Worm (Caenorhabditis elegans): Measurements from ENCODE around the gene F10E9.11.

Gene F10E9.11

ce11 chrIII:8299078-8299587 lies 19.9 kb downstream of the F10E9.11 start:
- TF ChIP-seq ceh-27 (GFP tag; optimal IDR thresholded peaks at IDR 0.05), result no peak
- no peak for TF ChIP-seq sptf-2 (GFP tag; optimal IDR thresholded peaks at IDR 0.05)
- TF ChIP-seq unc-130 (GFP tag; optimal IDR thresholded peaks at IDR 0.05), result no peak
- no peak for TF ChIP-seq xnd-1 (tag; optimal IDR thresholded peaks at IDR 0.05)
- TF ChIP-seq lsy-27 (tag; optimal IDR thresholded peaks at IDR 0.05; ENCODE audit: borderline replicate concordance, insufficient read depth), result no peak
- TF ChIP-seq Y67H2A.10 (GFP tag; conservative IDR thresholded peaks at IDR 0.05), result no peak
- no peak for TF ChIP-seq C06A6.2 (GFP tag; conservative IDR thresholded peaks at IDR 0.05)
- TF ChIP-seq sdz-38 (tag; optimal IDR thresholded peaks at IDR 0.05), result no peak
- TF ChIP-seq ceh-40 (GFP tag; IDR thresholded peaks at IDR 0.05), result no peak
- TF ChIP-seq F55B11.4 (tag; optimal IDR thresholded peaks at IDR 0.05; ENCODE audit: borderline replicate concordance, insufficient read depth), result no peak
- no peak for TF ChIP-seq ccch-3 (GFP tag; optimal IDR thresholded peaks at IDR 0.05)
- TF ChIP-seq bed-2 (GFP tag; IDR thresholded peaks at IDR 0.05), result no peak
- TF ChIP-seq cebp-2 (GFP tag; IDR thresholded peaks at IDR 0.05), result no peak
- no peak for TF ChIP-seq let-526 (GFP tag; IDR thresholded peaks at IDR 0.05)
- no peak for TF ChIP-seq Y56A3A.18 (GFP tag; IDR thresholded peaks at IDR 0.05)

ce11 chrIII:8298216-8298920 lies 20.7 kb downstream of the F10E9.11 start:
- TF ChIP-seq madf-3 (GFP tag; IDR thresholded peaks at IDR 0.05) (no peak), C17E4.6 (GFP tag; IDR thresholded peaks at IDR 0.05) (no peak), madf-8 (GFP tag; conservative IDR thresholded peaks at IDR 0.05) (no peak), atf-7 (tag; optimal IDR thresholded peaks at IDR 0.05) (no peak), F57C9.4 (tag; optimal IDR thresholded peaks at IDR 0.05) (no peak), lin-26 (GFP tag; IDR thresholded peaks at IDR 0.05) (no peak), Y56A3A.18 (GFP tag; IDR thresholded peaks at IDR 0.05) (no peak)

- TF ChIP-seq F52B5.7 (tag; optimal IDR thresholded peaks at IDR 0.05) (no peak), hlh-12 (tag; optimal IDR thresholded peaks at IDR 0.05) (no peak), lag-1 (GFP tag; IDR thresholded peaks at IDR 0.05) (no peak), nhr-80 (tag; optimal IDR thresholded peaks at IDR 0.05) (peak; percentile 68), unc-62 (GFP tag; optimal IDR thresholded peaks at IDR 0.05) (peak; percentile 42), lin-54 (GFP tag; optimal IDR thresholded peaks at IDR 0.05) (no peak), F10E7.11 (tag; optimal IDR thresholded peaks at IDR 0.05) (no peak)
Measured at ce11 chrIII:8293260-8293659, 25.8 kb downstream of the F10E9.11 start.

ce11 chrIII:8291268-8292032 lies 27.6 kb downstream of the F10E9.11 start:
- TF ChIP-seq dox-1 (GFP tag; IDR thresholded peaks at IDR 0.05), result 0 out of 2 replicates have a peak, but pooled peaks have one; percentile 22
- TF ChIP-seq nhr-80 (tag; optimal IDR thresholded peaks at IDR 0.05), result peak; percentile 60
- no peak for TF ChIP-seq hsf-1 (GFP tag; IDR thresholded peaks at IDR 0.05)

ce11 chrIII:8289181-8289580 lies 29.9 kb downstream of the F10E9.11 start:
- TF ChIP-seq lsy-27 (tag; optimal IDR thresholded peaks at IDR 0.05; ENCODE audit: borderline replicate concordance, insufficient read depth) (no peak), egl-44 (GFP tag; IDR thresholded peaks at IDR 0.05) (no peak)

Measured in whole organism, young adult.